Worm (Caenorhabditis elegans): ENCODE data around the gene T13C2.7.
"Not testable (repeated sequence)": the region's sequence is repeated elsewhere in the genome, so short reads cannot be mapped to it uniquely, and the experiment has no call there.

Gene T13C2.7

ce11 chrII:6768014-6768413, 11.2 kb upstream of the T13C2.7 start, which contains the start of gene F41G3.18 (continued):
- TF ChIP-seq elt-3 (tag; optimal IDR thresholded peaks at IDR 0.05) = no peak

ce11 chrII:6770030-6770429, 9.2 kb upstream of the T13C2.7 start:
- TF ChIP-seq jun-1 (tag; optimal IDR thresholded peaks at IDR 0.05) (no peak), xbp-1 (tag; optimal IDR thresholded peaks at IDR 0.05) (no peak), hpl-2 (GFP tag; optimal IDR thresholded peaks at IDR 0.05) (no peak), nhr-76 (tag; optimal IDR thresholded peaks at IDR 0.05) (no peak), tlp-1 (tag; optimal IDR thresholded peaks at IDR 0.05) (no peak), sptf-1 (tag; optimal IDR thresholded peaks at IDR 0.05) (no peak), mdl-1 (tag; optimal IDR thresholded peaks at IDR 0.05) (no peak), swsn-7 (tag; optimal IDR thresholded peaks at IDR 0.05) (no peak), rnt-1 (tag; optimal IDR thresholded peaks at IDR 0.05) (no peak), nhr-11 (tag; optimal IDR thresholded peaks at IDR 0.05) (no peak), C16A3.4 (tag; optimal IDR thresholded peaks at IDR 0.05) (no peak), snpc-4 (tag; optimal IDR thresholded peaks at IDR 0.05) (no peak), elt-2 (tag; optimal IDR thresholded peaks at IDR 0.05) (no peak), nhr-77 (tag; optimal IDR thresholded peaks at IDR 0.05) (no peak), pag-3 (tag; optimal IDR thresholded peaks at IDR 0.05; ENCODE audit: borderline replicate concordance, insufficient read depth) (no peak), lir-3 (tag; optimal IDR thresholded peaks at IDR 0.05; ENCODE audit: poor library complexity) (no peak)

ce11 chrII:6772482-6772881, 6.7 kb upstream of the T13C2.7 start:
- no peak for TF ChIP-seq ceh-8 (GFP tag; optimal IDR thresholded peaks at IDR 0.05)
- no peak for TF ChIP-seq C04F5.9 (tag; optimal IDR thresholded peaks at IDR 0.05)
- TF ChIP-seq ceh-88 (GFP tag; IDR thresholded peaks at IDR 0.05) = no peak
- no peak for TF ChIP-seq nhr-84 (tag; optimal IDR thresholded peaks at IDR 0.05)
- no peak for TF ChIP-seq grh-1 (GFP tag; IDR thresholded peaks at IDR 0.05)
- TF ChIP-seq jun-1 (tag; optimal IDR thresholded peaks at IDR 0.05) = no peak
- peak; percentile 47 for TF ChIP-seq lin-14 (GFP tag; optimal IDR thresholded peaks at IDR 0.05)
- no peak for TF ChIP-seq unc-86 (tag; optimal IDR thresholded peaks at IDR 0.05)
- no peak for TF ChIP-seq pax-3 (tag; optimal IDR thresholded peaks at IDR 0.05)
- no peak for TF ChIP-seq hlh-4 (tag; optimal IDR thresholded peaks at IDR 0.05)
- no peak for TF ChIP-seq xbp-1 (tag; optimal IDR thresholded peaks at IDR 0.05)
- TF ChIP-seq fkh-10 (GFP tag; optimal IDR thresholded peaks at IDR 0.05) = peak; percentile 32
- TF ChIP-seq sox-4 (tag; optimal IDR thresholded peaks at IDR 0.05) = no peak
- TF ChIP-seq elt-2 (tag; optimal IDR thresholded peaks at IDR 0.05) = no peak
- no peak for TF ChIP-seq zip-4 (GFP tag; optimal IDR thresholded peaks at IDR 0.05)
- no peak for TF ChIP-seq hpl-2 (GFP tag; optimal IDR thresholded peaks at IDR 0.05)

- TF ChIP-seq mab-9 (GFP tag; IDR thresholded peaks at IDR 0.05); skn-1 (tag; optimal IDR thresholded peaks at IDR 0.05); ztf-11 (tag; optimal IDR thresholded peaks at IDR 0.05): not testable (repeated sequence)
Measured at ce11 chrII:6775076-6775475, 4.1 kb upstream of the T13C2.7 start, which contains the start of gene agr-1. TSS of gene agr-1 (minus strand) at chrII:6775176.

- TF ChIP-seq C16A3.4 (tag; optimal IDR thresholded peaks at IDR 0.05) (peak; percentile 62), ceh-88 (GFP tag; IDR thresholded peaks at IDR 0.05) (peak; percentile 62; the same call in 1 of the 2 replicates), isw-1 (GFP tag; IDR thresholded peaks at IDR 0.05) (peak; percentile 50), unc-86 (tag; optimal IDR thresholded peaks at IDR 0.05) (peak; percentile 77), sox-4 (tag; optimal IDR thresholded peaks at IDR 0.05) (peak; percentile 83), jun-1 (tag; optimal IDR thresholded peaks at IDR 0.05) (no peak), xbp-1 (tag; optimal IDR thresholded peaks at IDR 0.05) (peak; percentile 78), pax-3 (tag; optimal IDR thresholded peaks at IDR 0.05) (peak; percentile 85), lin-14 (GFP tag; optimal IDR thresholded peaks at IDR 0.05) (peak; percentile 84), lin-35 (GFP tag; optimal IDR thresholded peaks at IDR 0.05) (peak; percentile 84 to 91), nhr-84 (tag; optimal IDR thresholded peaks at IDR 0.05) (no peak), lin-15B (tag; optimal IDR thresholded peaks at IDR 0.05) (peak; percentile 39), ces-1 (GFP tag; optimal IDR thresholded peaks at IDR 0.05) (no peak), unc-30 (tag; optimal IDR thresholded peaks at IDR 0.05) (no peak), elt-2 (tag; optimal IDR thresholded peaks at IDR 0.05) (peak; percentile 35), lir-3 (tag; optimal IDR thresholded peaks at IDR 0.05; ENCODE audit: poor library complexity) (peak; percentile 94), pag-3 (tag; optimal IDR thresholded peaks at IDR 0.05; ENCODE audit: borderline replicate concordance, insufficient read depth) (no peak), nhr-28 (tag; optimal IDR thresholded peaks at IDR 0.05) (no peak), ceh-90 (tag; optimal IDR thresholded peaks at IDR 0.05) (peak; percentile 86), egl-27 (tag; optimal IDR thresholded peaks at IDR 0.05) (no peak), aha-1 (tag; optimal IDR thresholded peaks at IDR 0.05) (no peak), mab-9 (GFP tag; IDR thresholded peaks at IDR 0.05) (peak; percentile 69), rnt-1 (tag; optimal IDR thresholded peaks at IDR 0.05) (peak; percentile 96), hlh-4 (tag; optimal IDR thresholded peaks at IDR 0.05) (no peak), nhr-20 (tag; optimal IDR thresholded peaks at IDR 0.05) (peak; percentile 83)
Measured at ce11 chrII:6776418-6777034, 2.7 kb upstream of the T13C2.7 start, which contains the start of gene ssup-72. TSS of gene ssup-72 (plus strand) at chrII:6776598.

All from whole organism, L1 larva.